Worm (Caenorhabditis elegans) whole organism, young adult: ENCODE results near the gene rps-21.

Experiments
- F37B4.10 ChIP-seq: fragments of 200-800 bp; sonication (Bioruptor generic); IDR thresholded peaks from 2 replicates; pipeline ENCODE4 v1.3.6; 2022; ENCODE audit warnings: missing genetic modification characterization, missing compliant biosample characterization
- Y56A3A.18 ChIP-seq: fragments of 200-800 bp; sonication (Bioruptor generic); IDR thresholded peaks from 2 replicates; pipeline ENCODE4 v1.3.6; 2022; ENCODE audit warnings: missing genetic modification reagents, missing genetic modification characterization, missing compliant biosample characterization
- akir-1 ChIP-seq: fragments of 200-800 bp; sonication (Bioruptor generic); optimal IDR thresholded peaks from 2 replicates; lab custom pipeline; 2018; ENCODE audit warnings: mild to moderate bottlenecking, missing genetic modification characterization, moderate library complexity, missing compliant biosample characterization
- cebp-2 ChIP-seq: fragments of 200-800 bp; sonication (Bioruptor generic); IDR thresholded peaks from 2 replicates; pipeline ENCODE4 v1.3.6; 2022; ENCODE audit warnings: missing genetic modification characterization, missing compliant biosample characterization
- efl-1 ChIP-seq: fragments of 150-350 bp; optimal IDR thresholded peaks from 2 replicates; lab custom pipeline; 2014; ENCODE audit warnings: missing biosample characterization, missing genetic modification reagents, missing genetic modification characterization
- him-1 ChIP-seq: sonication (generic microtip); optimal IDR thresholded peaks from 2 replicates; lab custom pipeline; 2016; ENCODE audit warnings: missing genotype, missing genetic modification reagents, missing genetic modification characterization, missing compliant biosample characterization
- hlh-12 ChIP-seq: sonication (generic microtip); optimal IDR thresholded peaks from 2 replicates; lab custom pipeline; 2016; ENCODE audit warnings: missing genetic modification characterization, missing compliant biosample characterization
- nhr-120 ChIP-seq: fragments of 200-800 bp; sonication (Bioruptor generic); IDR thresholded peaks from 2 replicates; pipeline ENCODE4 v1.3.6; 2022; ENCODE audit warnings: missing genetic modification characterization, missing compliant biosample characterization
- nhr-27 ChIP-seq: fragments of 200-800 bp; sonication (Bioruptor generic); optimal IDR thresholded peaks from 2 replicates; lab custom pipeline; 2018; ENCODE audit warnings: mild to moderate bottlenecking, missing genetic modification characterization, moderate library complexity, missing compliant biosample characterization
- pbrm-1 ChIP-seq: fragments of 200-800 bp; sonication (Bioruptor generic); IDR thresholded peaks from 2 replicates; pipeline ENCODE4 v1.3.6; 2022; ENCODE audit warnings: missing genetic modification reagents, missing genetic modification characterization, missing compliant biosample characterization
- snpc-4 ChIP-seq, 5 experiments: fragments of 150-350 bp in 1 of 5; sonication (generic microtip) in 4 of 5; optimal IDR thresholded peaks; 2 replicates each; lab custom pipeline; 2014 to 2018; ENCODE audit warnings: missing genetic modification characterization in 5 of 5, missing biosample characterization in 3 of 5, antibody characterized with exemption in 2 of 5, mild to moderate bottlenecking in 2 of 5, missing compliant biosample characterization in 2 of 5, missing genotype in 2 of 5, moderate library complexity in 2 of 5, missing genetic modification reagents in 1 of 5
- unc-62 ChIP-seq: fragments of 150-350 bp; optimal IDR thresholded peaks from 2 replicates; lab custom pipeline; 2014; ENCODE audit warnings: missing biosample characterization, missing genetic modification reagents, missing genetic modification characterization
- ztf-18 ChIP-seq: sonication (generic microtip); optimal IDR thresholded peaks from 2 replicates; lab custom pipeline; 2016; ENCODE audit warnings: missing genotype, mild to moderate bottlenecking, missing genetic modification characterization, missing compliant biosample characterization
- ztf-22 ChIP-seq: fragments of 200-800 bp; sonication (Bioruptor generic); optimal IDR thresholded peaks from 2 replicates; lab custom pipeline; 2018; ENCODE audit warnings: mild to moderate bottlenecking, missing genetic modification characterization, moderate library complexity, missing compliant biosample characterization

DNA sequence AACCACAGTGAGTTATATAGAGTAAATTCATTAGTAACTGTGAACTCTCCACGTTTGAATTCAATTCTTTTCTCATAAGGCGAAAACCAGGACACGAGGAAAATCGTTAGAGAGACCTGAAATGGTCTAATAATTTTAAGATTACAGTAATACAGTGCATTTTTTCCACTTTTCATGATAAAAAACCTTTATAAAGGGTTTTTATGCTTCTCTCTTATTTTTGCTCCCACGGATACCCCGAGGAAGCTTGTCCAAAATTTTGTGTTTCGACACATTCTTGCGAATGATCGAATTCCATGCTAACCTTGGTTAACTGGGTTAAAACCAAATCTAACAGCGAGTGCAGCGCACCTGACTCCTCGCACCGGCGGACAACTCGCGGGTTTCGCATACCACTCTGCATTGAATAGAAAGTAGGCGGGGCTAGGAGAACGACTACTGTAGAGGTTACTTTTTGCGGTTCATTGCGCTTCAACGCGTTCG lies 49.2 kb downstream of the rps-21 start:
- TF ChIP-seq akir-1 (no peak), pbrm-1 (GFP tag; lab: Robert Waterston, UW) (peak; percentile 94), him-1 (peak; percentile 62), snpc-4 (GFP tag; optimal IDR thresholded peaks at IDR 0.05; lab: Kevin White, UChicago) (peak; percentile 94), snpc-4 (tag; optimal IDR thresholded peaks at IDR 0.05; lab: Kevin White, UChicago) (peak; percentile 94 to 98 (median 96)), F37B4.10 (GFP tag; lab: Robert Waterston, UW) (no peak), cebp-2 (GFP tag; lab: Robert Waterston, UW) (no peak), Y56A3A.18 (GFP tag; lab: Robert Waterston, UW) (0 out of 2 replicates have a peak, but pooled peaks have one; percentile 37), nhr-27 (no peak), nhr-120 (GFP tag; lab: Robert Waterston, UW) (no peak), unc-62 (no peak), efl-1 (no peak), ztf-18 (peak; percentile 24), hlh-12 (no peak), ztf-22 (GFP tag; lab: Kevin White, UChicago) (no peak)
